Worm (Caenorhabditis elegans) whole organism, L4 larva: ENCODE measurements around the gene pfd-2.

ENCODE experiments used
- ces-1 ChIP-seq: fragments of 150-350 bp; sonication (generic microtip); optimal IDR thresholded peaks from 4 replicates; lab custom pipeline; 2014; ENCODE audit warnings: missing biosample characterization, missing genetic modification reagents, missing genetic modification characterization
- dpl-1 ChIP-seq: fragments of 150-350 bp; optimal IDR thresholded peaks from 2 replicates; lab custom pipeline; 2014; ENCODE audit warnings: missing biosample characterization, missing genetic modification reagents, missing genetic modification characterization

- TF ChIP-seq dpl-1 (GFP tag; lab: Kevin White, UChicago) (no peak), ces-1 (GFP tag; lab: Kevin White, UChicago) (no peak)
These were observed 41.4 kb downstream of the pfd-2 start, which contains the start of gene try-9 for ce11 chrII:4367923-4368322.
